Worm (Caenorhabditis elegans): ENCODE data around the gene sysm-1.

DNA sequence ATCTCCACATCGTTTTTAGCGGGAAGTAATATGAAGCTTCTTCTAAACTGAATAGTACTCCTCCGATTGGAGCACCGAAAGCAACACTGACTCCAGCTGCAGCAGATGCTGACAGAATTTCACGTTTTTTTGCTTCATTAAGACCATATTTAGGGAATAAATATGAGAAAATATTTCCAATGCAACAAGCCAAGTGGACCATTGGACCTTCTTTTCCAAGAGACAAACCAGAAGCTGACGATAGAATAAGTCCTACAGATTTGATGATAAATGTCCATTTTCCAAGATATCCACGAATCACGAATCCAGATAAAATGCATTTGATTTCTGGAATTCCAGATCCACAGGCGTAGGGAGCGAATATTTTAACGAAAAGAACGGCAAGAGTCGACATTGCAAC lies 14.3 kb upstream of the sysm-1 start:
- TF ChIP-seq repo-1 (tag; optimal IDR thresholded peaks at IDR 0.05): no peak
- no peak for TF ChIP-seq rcor-1 (GFP tag; IDR thresholded peaks at IDR 0.05)
- TF ChIP-seq madf-3 (GFP tag; IDR thresholded peaks at IDR 0.05): no peak
- TF ChIP-seq nfya-2 (GFP tag; IDR thresholded peaks at IDR 0.05): no peak
- TF ChIP-seq rec-8 (tag; optimal IDR thresholded peaks at IDR 0.05): no peak
- no peak for TF ChIP-seq ama-1 (optimal IDR thresholded peaks at IDR 0.05)
- no peak for TF ChIP-seq ama-1 (GFP tag; optimal IDR thresholded peaks at IDR 0.05)
- no peak for TF ChIP-seq snpc-1.1 (tag; optimal IDR thresholded peaks at IDR 0.05; ENCODE audit: insufficient read depth)
- TF ChIP-seq nfya-1 (tag; optimal IDR thresholded peaks at IDR 0.05; ENCODE audit: borderline replicate concordance, insufficient read depth): no peak
- TF ChIP-seq B0035.1 (tag; optimal IDR thresholded peaks at IDR 0.05): no peak
- TF ChIP-seq F49E8.2 (tag; optimal IDR thresholded peaks at IDR 0.05; ENCODE audit: insufficient read depth): no peak
- TF ChIP-seq unc-62 (GFP tag; optimal IDR thresholded peaks at IDR 0.05): no peak
- no peak for TF ChIP-seq nhr-80 (tag; optimal IDR thresholded peaks at IDR 0.05)
- no peak for TF ChIP-seq C06A6.2 (GFP tag; conservative IDR thresholded peaks at IDR 0.05)
